Fruit fly (Drosophila melanogaster) whole organism, embryonic: ENCODE data around the gene Patsas.

Experiments used
- CG10274 ChIP-seq: fragments of 200-800 bp; sonication (Bioruptor generic); optimal IDR thresholded peaks from 3 replicates; lab custom pipeline; 2017; ENCODE audit warnings: missing biosample characterization, mild to moderate bottlenecking, missing genetic modification characterization
- CG10462 ChIP-seq: fragments of 200-800 bp; sonication (Bioruptor generic); optimal IDR thresholded peaks from 2 replicates; lab custom pipeline; 2016; ENCODE audit warnings: missing biosample characterization, missing genetic modification characterization
- CG10959 ChIP-seq: fragments of 200-800 bp; sonication (Bioruptor generic); IDR thresholded peaks from 2 replicates; pipeline ENCODE4 v1.3.6; 2022; ENCODE audit warnings: missing biosample characterization, missing genetic modification characterization
- CG12659 ChIP-seq: fragments of 200-800 bp; sonication (Bioruptor generic); optimal IDR thresholded peaks from 3 replicates; lab custom pipeline; 2017; ENCODE audit warnings: mild to moderate bottlenecking, missing biosample characterization, missing genetic modification reagents, missing genetic modification characterization
- CG14667 ChIP-seq: fragments of 200-800 bp; sonication (Bioruptor generic); IDR thresholded peaks from 2 replicates; pipeline ENCODE4 v1.3.6; 2022; ENCODE audit warnings: missing biosample characterization, missing genetic modification characterization
- CG17186 ChIP-seq: fragments of 200-800 bp; sonication (Bioruptor generic); optimal IDR thresholded peaks from 3 replicates; lab custom pipeline; 2017; ENCODE audit warnings: missing biosample characterization, missing genetic modification reagents, missing genetic modification characterization
- CG1832 ChIP-seq: fragments of 200-800 bp; sonication (Bioruptor generic); optimal IDR thresholded peaks from 2 replicates; lab custom pipeline; 2017; ENCODE audit warnings: missing biosample characterization, mild to moderate bottlenecking, missing genetic modification characterization, inconsistent platforms
- CG30431 ChIP-seq: fragments of 200-800 bp; sonication (Bioruptor generic); optimal IDR thresholded peaks from 2 replicates; lab custom pipeline; 2017; ENCODE audit warnings: missing biosample characterization, missing genetic modification characterization
- CG3281 ChIP-seq: fragments of 200-800 bp; sonication (Bioruptor generic); optimal IDR thresholded peaks from 3 replicates; lab custom pipeline; 2017; ENCODE audit warnings: missing biosample characterization, mild to moderate bottlenecking, missing genetic modification characterization
- CG3407 ChIP-seq: fragments of 200-800 bp; sonication (Bioruptor generic); optimal IDR thresholded peaks from 2 replicates; lab custom pipeline; 2018; ENCODE audit warnings: missing biosample characterization, mild to moderate bottlenecking, missing genetic modification characterization
- CG4282 ChIP-seq: fragments of 200-800 bp; sonication (Bioruptor generic); optimal IDR thresholded peaks from 2 replicates; lab custom pipeline; 2016; ENCODE audit warnings: missing biosample characterization, missing genetic modification characterization
- CG4404 ChIP-seq: fragments of 200-800 bp; sonication (Bioruptor generic); IDR thresholded peaks from 2 replicates; pipeline ENCODE4 v1.3.6; 2022; ENCODE audit warnings: missing biosample characterization, missing genetic modification characterization
- CG4424 ChIP-seq: fragments of 200-800 bp; sonication (Bioruptor generic); optimal IDR thresholded peaks from 3 replicates; lab custom pipeline; 2016; ENCODE audit warnings: missing biosample characterization, missing genetic modification characterization
- CG4707 ChIP-seq: fragments of 200-800 bp; sonication (Bioruptor generic); optimal IDR thresholded peaks from 2 replicates; lab custom pipeline; 2018; ENCODE audit warnings: missing biosample characterization, mild to moderate bottlenecking, missing genetic modification characterization, moderate library complexity
- CG4820 ChIP-seq: fragments of 200-800 bp; sonication (Bioruptor generic); optimal IDR thresholded peaks from 3 replicates; lab custom pipeline; 2016; ENCODE audit warnings: missing biosample characterization, missing genetic modification characterization
- CG6765 ChIP-seq: fragments of 200-800 bp; sonication (Bioruptor generic); optimal IDR thresholded peaks from 3 replicates; lab custom pipeline; 2017; ENCODE audit warnings: missing biosample characterization, mild to moderate bottlenecking, missing genetic modification characterization
- CG8478 ChIP-seq: fragments of >200 bp; optimal IDR thresholded peaks from 2 replicates; lab custom pipeline; 2018
- CG9817 ChIP-seq: fragments of 200-800 bp; sonication (Bioruptor generic); optimal IDR thresholded peaks from 2 replicates; lab custom pipeline; 2018; ENCODE audit warnings: missing biosample characterization, mild to moderate bottlenecking, missing genetic modification characterization, moderate library complexity
- CG9932 ChIP-seq: fragments of 200-800 bp; sonication (Bioruptor generic); IDR thresholded peaks from 2 replicates; pipeline ENCODE4 v1.3.6; 2022; ENCODE audit warnings: missing biosample characterization, missing genetic modification characterization
- Dip2 ChIP-seq: fragments of 200-800 bp; sonication (Bioruptor generic); IDR thresholded peaks from 2 replicates; pipeline ENCODE4 v1.3.6; 2022; ENCODE audit warnings: missing biosample characterization, missing genetic modification characterization
- Gsc ChIP-seq: fragments of 200-800 bp; sonication (Bioruptor generic); IDR thresholded peaks from 2 replicates; pipeline ENCODE4 v1.3.6; 2022; ENCODE audit warnings: missing biosample characterization, missing genetic modification characterization
- Hey ChIP-seq: fragments of 200-800 bp; sonication (Bioruptor generic); optimal IDR thresholded peaks from 3 replicates; lab custom pipeline; 2018; ENCODE audit warnings: missing biosample characterization, mild to moderate bottlenecking, missing genetic modification characterization
- HmgZ ChIP-seq: fragments of 200-800 bp; sonication (Bioruptor generic); optimal IDR thresholded peaks from 2 replicates; lab custom pipeline; 2018; ENCODE audit warnings: missing biosample characterization, mild to moderate bottlenecking, missing genetic modification characterization
- Hr51 ChIP-seq, 2 experiments: fragments of 200-800 bp; sonication (Bioruptor generic); optimal IDR thresholded peaks; 2 replicates in 1 of 2; 3 replicates in 1 of 2; lab custom pipeline; 2016 to 2018; ENCODE audit warnings: missing biosample characterization in 2 of 2, missing genetic modification characterization in 2 of 2, mild to moderate bottlenecking in 1 of 2, moderate library complexity in 1 of 2
- Opbp ChIP-seq: fragments of 200-800 bp; sonication (Bioruptor generic); IDR thresholded peaks from 3 replicates; pipeline ENCODE4 v1.3.6; 2022; ENCODE audit warnings: missing biosample characterization, missing genetic modification characterization; ENCODE audit not compliant: partially characterized antibody
- Poxn ChIP-seq: fragments of 200-800 bp; sonication (Bioruptor generic); IDR thresholded peaks from 2 replicates; pipeline ENCODE4 v1.3.6; 2022; ENCODE audit warnings: missing biosample characterization, missing genetic modification characterization
- Tbp ChIP-seq: fragments of >200 bp; optimal IDR thresholded peaks from 2 replicates; lab custom pipeline; 2018; ENCODE audit warnings: missing biosample characterization, missing genetic modification characterization
- Xrp1 ChIP-seq: fragments of 200-800 bp; sonication (Bioruptor generic); IDR thresholded peaks from 2 replicates; pipeline ENCODE4 v1.3.6; 2022; ENCODE audit warnings: missing biosample characterization, missing genetic modification characterization
- YL-1 ChIP-seq: fragments of 200-800 bp; sonication (Bioruptor generic); optimal IDR thresholded peaks from 3 replicates; lab custom pipeline; 2017; ENCODE audit warnings: missing biosample characterization, mild to moderate bottlenecking, missing genetic modification characterization
- aop ChIP-seq: fragments of 200-800 bp; sonication (Bioruptor generic); IDR thresholded peaks from 2 replicates; pipeline ENCODE4 v1.3.6; 2022; ENCODE audit warnings: missing biosample characterization, missing genetic modification characterization
- bab2 ChIP-seq: fragments of 200-800 bp; sonication (Bioruptor generic); optimal IDR thresholded peaks from 2 replicates; lab custom pipeline; 2016; ENCODE audit warnings: missing biosample characterization, missing genetic modification characterization
- bowl ChIP-seq: fragments of 200-800 bp; sonication (Bioruptor generic); IDR thresholded peaks from 2 replicates; pipeline ENCODE4 v1.3.6; 2022; ENCODE audit warnings: missing biosample characterization, missing genetic modification characterization
- br ChIP-seq: fragments of >200 bp; optimal IDR thresholded peaks from 2 replicates; lab custom pipeline; 2017
- btn ChIP-seq: fragments of 200-800 bp; sonication (Bioruptor generic); optimal IDR thresholded peaks from 2 replicates; lab custom pipeline; 2016; ENCODE audit warnings: missing biosample characterization, missing genetic modification characterization
- cas ChIP-seq: fragments of 200-800 bp; sonication (Bioruptor generic); IDR thresholded peaks from 2 replicates; pipeline ENCODE4 v1.3.6; 2022; ENCODE audit warnings: missing biosample characterization, missing genetic modification characterization
- cato ChIP-seq: fragments of 200-800 bp; sonication (Bioruptor generic); optimal IDR thresholded peaks from 2 replicates; lab custom pipeline; 2016; ENCODE audit warnings: missing biosample characterization, missing genetic modification characterization, borderline replicate concordance
- chm ChIP-seq: fragments of 200-800 bp; sonication (Bioruptor generic); IDR thresholded peaks from 2 replicates; pipeline ENCODE4 v1.3.6; 2022; ENCODE audit warnings: missing biosample characterization, missing genetic modification characterization
- dimm ChIP-seq: fragments of 200-800 bp; sonication (Bioruptor generic); IDR thresholded peaks from 2 replicates; pipeline ENCODE4 v1.3.6; 2022; ENCODE audit warnings: missing biosample characterization, missing genetic modification characterization
- emc ChIP-seq: fragments of 200-800 bp; sonication (Bioruptor generic); optimal IDR thresholded peaks from 2 replicates; lab custom pipeline; 2016; ENCODE audit warnings: missing biosample characterization, missing genetic modification characterization
- ewg ChIP-seq: fragments of 200-800 bp; sonication (Bioruptor generic); optimal IDR thresholded peaks from 3 replicates; lab custom pipeline; 2017; ENCODE audit warnings: mild to moderate bottlenecking, missing biosample characterization, missing genetic modification reagents, missing genetic modification characterization
- exex ChIP-seq: fragments of 200-800 bp; sonication (Bioruptor generic); optimal IDR thresholded peaks from 4 replicates; lab custom pipeline; 2018; ENCODE audit warnings: missing biosample characterization, mild to moderate bottlenecking, missing genetic modification characterization, moderate library complexity
- gce ChIP-seq: fragments of 200-800 bp; sonication (Bioruptor generic); IDR thresholded peaks from 3 replicates; pipeline ENCODE4 v1.3.6; 2022; ENCODE audit warnings: missing biosample characterization, missing genetic modification characterization
- ken ChIP-seq: fragments of 200-800 bp; sonication (Bioruptor generic); IDR thresholded peaks from 3 replicates; pipeline ENCODE4 v1.3.6; 2022; ENCODE audit warnings: missing biosample characterization, missing genetic modification characterization
- oc ChIP-seq: fragments of 200-800 bp; sonication (Bioruptor generic); optimal IDR thresholded peaks from 2 replicates; lab custom pipeline; 2018; ENCODE audit warnings: missing biosample characterization, mild to moderate bottlenecking, missing genetic modification characterization, moderate library complexity
- otp ChIP-seq: fragments of 200-800 bp; sonication (Bioruptor generic); IDR thresholded peaks from 3 replicates; pipeline ENCODE4, ENCODE4 v1.3.6; 2022; ENCODE audit warnings: missing biosample characterization, missing genetic modification characterization
- pita ChIP-seq: fragments of 200-800 bp; sonication (Bioruptor generic); optimal IDR thresholded peaks from 2 replicates; lab custom pipeline; 2017; ENCODE audit warnings: missing biosample characterization, mild to moderate bottlenecking, missing genetic modification characterization
- run ChIP-seq: fragments of 200-800 bp; sonication (Bioruptor generic); optimal IDR thresholded peaks from 3 replicates; lab custom pipeline; 2018; ENCODE audit warnings: missing biosample characterization, mild to moderate bottlenecking, missing genetic modification characterization
- seq ChIP-seq: fragments of 200-800 bp; sonication (Bioruptor generic); IDR thresholded peaks from 2 replicates; pipeline ENCODE4 v1.3.6; 2022; ENCODE audit warnings: missing biosample characterization, missing genetic modification characterization
- twi ChIP-seq: fragments of 200-800 bp; optimal IDR thresholded peaks from 2 replicates; lab custom pipeline; 2019; ENCODE audit warnings: missing biosample characterization, mild to moderate bottlenecking, missing genetic modification characterization, moderate library complexity

Gene Patsas

dm6 chr2L:12103231-12104210 lies at the start of gene Patsas, which contains the start of gene ThrRS (continued):
- TF ChIP-seq CG8478 (lab: Kevin White, UChicago) (no peak), CG3281 (GFP tag; lab: Kevin White, UChicago) (peak; percentile 84), gce (GFP tag; lab: Robert Waterston, UW) (peak; percentile 54; the same call in 2 of the 3 replicates), aop (GFP tag; lab: Robert Waterston, UW) (peak; percentile 53; the same call in 1 of the 2 replicates), ken (GFP tag; lab: Robert Waterston, UW) (peak; percentile 80; the same call in 2 of the 3 replicates), HmgZ (tag; lab: Kevin White, UChicago) (peak; percentile 52), Hr51 (GFP tag; optimal IDR thresholded peaks at IDR 0.05; lab: Kevin White, UChicago) (peak; percentile 78 to 88), chm (GFP tag; lab: Robert Waterston, UW) (peak; percentile 57; the same call in 1 of the 2 replicates), CG10274 (GFP tag; lab: Kevin White, UChicago) (peak; percentile 49), Poxn (peak; percentile 65; the same call in 1 of the 2 replicates), CG4424 (peak; percentile 87), CG3407 (no peak), otp (GFP tag; lab: Robert Waterston, UW) (peak; percentile 71; the same call in 2 of the 3 replicates), Dip2 (GFP tag; lab: Robert Waterston, UW) (peak; percentile 32; the same call in 1 of the 2 replicates), ewg (GFP tag; lab: Kevin White, UChicago) (peak; percentile 73), CG17186 (no peak), CG10462 (GFP tag; lab: Kevin White, UChicago) (peak; percentile 73), CG4707 (GFP tag; lab: Kevin White, UChicago) (no peak), dimm (GFP tag; lab: Robert Waterston, UW) (peak; percentile 53), CG6765 (GFP tag; lab: Kevin White, UChicago) (peak; percentile 43), Hey (tag; lab: Kevin White, UChicago) (no peak), YL-1 (peak; percentile 65), Tbp (GFP tag; lab: Kevin White, UChicago) (no peak), CG9817 (tag; lab: Kevin White, UChicago) (peak; percentile 93), emc (GFP tag; lab: Kevin White, UChicago) (peak; percentile 61), btn (no peak), Gsc (GFP tag; lab: Robert Waterston, UW) (no peak), run (tag; lab: Kevin White, UChicago) (peak; percentile 18), CG9932 (GFP tag; lab: Robert Waterston, UW) (peak; percentile 89), exex (tag; lab: Kevin White, UChicago) (no peak), CG4404 (GFP tag; lab: Robert Waterston, UW) (peak; percentile 86), bab2 (GFP tag; lab: Kevin White, UChicago) (peak; percentile 77), CG10959 (GFP tag; lab: Robert Waterston, UW) (peak; percentile 57), oc (tag; lab: Kevin White, UChicago) (no peak), seq (GFP tag; lab: Robert Waterston, UW) (peak; percentile 82), br (lab: Kevin White, UChicago) (no peak), twi (tag; lab: Kevin White, UChicago) (peak; percentile 79), Xrp1 (GFP tag; lab: Robert Waterston, UW) (peak; percentile 82), CG4820 (peak; percentile 84), Opbp (GFP tag; lab: Robert Waterston, UW) (no peak; the same call in 2 of the 3 replicates), pita (GFP tag; lab: Kevin White, UChicago) (no peak), CG1832 (GFP tag; lab: Kevin White, UChicago) (no peak), CG30431 (GFP tag; lab: Kevin White, UChicago) (peak; percentile 82), CG14667 (GFP tag; lab: Robert Waterston, UW) (peak; percentile 81), CG12659 (GFP tag; lab: Kevin White, UChicago) (peak; percentile 93), cas (GFP tag; lab: Robert Waterston, UW) (peak; percentile 69), bowl (GFP tag; lab: Robert Waterston, UW) (peak; percentile 59; the same call in 1 of the 2 replicates), CG4282 (GFP tag; lab: Kevin White, UChicago) (peak; percentile 19), cato (GFP tag; lab: Kevin White, UChicago) (peak; percentile 83)
